Worm (Caenorhabditis elegans): ENCODE data around the gene cutl-23.

- TF ChIP-seq F52B5.7 (tag; optimal IDR thresholded peaks at IDR 0.05) (no peak), pha-4 (tag; optimal IDR thresholded peaks at IDR 0.05) (no peak), F49E8.2 (tag; optimal IDR thresholded peaks at IDR 0.05; ENCODE audit: insufficient read depth) (no peak), ztf-22 (GFP tag; optimal IDR thresholded peaks at IDR 0.05) (no peak), somi-1 (GFP tag; optimal IDR thresholded peaks at IDR 0.05) (no peak), let-607 (tag; optimal IDR thresholded peaks at IDR 0.05) (no peak), unc-62 (GFP tag; optimal IDR thresholded peaks at IDR 0.05) (no peak), T26A5.8 (tag; optimal IDR thresholded peaks at IDR 0.05) (no peak), him-1 (tag; optimal IDR thresholded peaks at IDR 0.05) (no peak), unc-130 (GFP tag; optimal IDR thresholded peaks at IDR 0.05) (no peak), Y53F4B.3 (GFP tag; IDR thresholded peaks at IDR 0.05) (no peak), egl-18 (GFP tag; IDR thresholded peaks at IDR 0.05) (no peak), nhr-27 (tag; optimal IDR thresholded peaks at IDR 0.05) (no peak), snpc-4 (GFP tag; optimal IDR thresholded peaks at IDR 0.05) (no peak), snpc-4 (tag; optimal IDR thresholded peaks at IDR 0.05) (no peak)
Observed at ce11 chrIII:5747185-5747584, 22.8 kb upstream of the cutl-23 start, which contains the start of gene B0244.4.
